Worm (Caenorhabditis elegans) whole organism, L1 larva: ENCODE results near the gene T03F7.6.
A peak's percentile ranks its signal among the peaks of the same experiment; 100 is the strongest.

ENCODE experiments used
- C16A3.4 ChIP-seq: fragments of 150-350 bp; optimal IDR thresholded peaks from 2 replicates; lab custom pipeline; 2014; ENCODE audit warnings: missing biosample characterization, missing genetic modification characterization
- F16B12.6 ChIP-seq: fragments of 150-350 bp; optimal IDR thresholded peaks from 2 replicates; lab custom pipeline; 2014; ENCODE audit warnings: missing biosample characterization, missing genetic modification characterization
- Y116A8C.19 ChIP-seq: sonication (generic microtip); optimal IDR thresholded peaks from 2 replicates; lab custom pipeline; 2016; ENCODE audit warnings: missing compliant biosample characterization, missing genetic modification characterization, borderline replicate concordance
- aly-2 ChIP-seq: fragments of 150-350 bp; optimal IDR thresholded peaks from 2 replicates; lab custom pipeline; 2014; ENCODE audit warnings: missing biosample characterization, missing genetic modification characterization
- ceh-63 ChIP-seq: fragments of 200-800 bp; sonication (Bioruptor generic); optimal IDR thresholded peaks from 2 replicates; lab custom pipeline; 2018; ENCODE audit warnings: mild to moderate bottlenecking, missing genetic modification characterization, missing compliant biosample characterization
- ces-1 ChIP-seq: fragments of 150-350 bp; optimal IDR thresholded peaks from 2 replicates; lab custom pipeline; 2014; ENCODE audit warnings: missing biosample characterization, missing genetic modification reagents, missing genetic modification characterization
- dpl-1 ChIP-seq, 3 experiments: fragments of 150-350 bp in 2 of 3; sonication (generic microtip) in 1 of 3; optimal IDR thresholded peaks; 2 replicates each; lab custom pipeline; 2014 to 2017; ENCODE audit warnings: missing biosample characterization in 3 of 3, missing genetic modification characterization in 3 of 3, missing genetic modification reagents in 3 of 3
- efl-3 ChIP-seq: fragments of 200-800 bp; sonication (Bioruptor generic); optimal IDR thresholded peaks from 2 replicates; lab custom pipeline; 2018; ENCODE audit warnings: mild to moderate bottlenecking, missing genetic modification characterization, missing compliant biosample characterization
- egl-13 ChIP-seq: sonication (generic microtip); optimal IDR thresholded peaks from 2 replicates; lab custom pipeline; 2016; ENCODE audit warnings: missing genotype, missing genetic modification reagents, missing genetic modification characterization, missing compliant biosample characterization
- elt-3 ChIP-seq, 6 experiments: fragments of 150-350 bp in 1 of 6; sonication (generic microtip); optimal IDR thresholded peaks; 2 replicates each; lab custom pipeline; 2017 to 2018; ENCODE audit warnings: missing biosample characterization in 6 of 6, missing genetic modification characterization in 6 of 6, inconsistent platforms in 1 of 6
- ets-5 ChIP-seq: fragments of 200-800 bp; sonication (Bioruptor generic); IDR thresholded peaks from 2 replicates; pipeline ENCODE4 v1.3.6; 2022; ENCODE audit warnings: missing genetic modification characterization, missing compliant biosample characterization
- fkh-10 ChIP-seq: sonication (generic microtip); optimal IDR thresholded peaks from 2 replicates; lab custom pipeline; 2017; ENCODE audit warnings: missing biosample characterization, missing genetic modification reagents, missing genetic modification characterization
- fkh-8 ChIP-seq: sonication (generic microtip); optimal IDR thresholded peaks from 2 replicates; lab custom pipeline; 2016; ENCODE audit warnings: mild to moderate bottlenecking, missing genetic modification characterization, missing compliant biosample characterization
- fos-1 ChIP-seq: fragments of 150-350 bp; optimal IDR thresholded peaks from 2 replicates; lab custom pipeline; 2014; ENCODE audit warnings: missing biosample characterization, missing genetic modification characterization
- grh-1 ChIP-seq: fragments of 200-800 bp; sonication (Bioruptor generic); IDR thresholded peaks from 2 replicates; pipeline ENCODE4 v1.3.6; 2022; ENCODE audit warnings: missing genetic modification reagents, missing genetic modification characterization, missing compliant biosample characterization
- isw-1 ChIP-seq: fragments of 200-800 bp; sonication (Bioruptor generic); IDR thresholded peaks from 2 replicates; pipeline ENCODE4 v1.3.6; 2022; ENCODE audit warnings: missing genetic modification characterization, missing compliant biosample characterization
- jun-1 ChIP-seq: fragments of 150-350 bp; optimal IDR thresholded peaks from 2 replicates; lab custom pipeline; 2014; ENCODE audit warnings: missing biosample characterization, missing genetic modification reagents, missing genetic modification characterization
- lin-14 ChIP-seq: fragments of 200-800 bp; sonication (Bioruptor generic); optimal IDR thresholded peaks from 2 replicates; lab custom pipeline; 2018; ENCODE audit warnings: mild to moderate bottlenecking, missing genetic modification characterization, moderate library complexity, missing compliant biosample characterization
- lir-3 ChIP-seq: sonication (generic microtip); optimal IDR thresholded peaks from 2 replicates; lab custom pipeline; 2016; ENCODE audit warnings: mild to moderate bottlenecking, missing genetic modification characterization, moderate library complexity, missing compliant biosample characterization; ENCODE audit not compliant: poor library complexity
- lsy-2 ChIP-seq, 2 experiments: fragments of 150-350 bp; optimal IDR thresholded peaks; 2 replicates each; lab custom pipeline; 2014; ENCODE audit warnings: missing biosample characterization in 2 of 2, missing genetic modification characterization in 2 of 2
- mab-9 ChIP-seq: fragments of 200-800 bp; sonication (Bioruptor generic); IDR thresholded peaks from 2 replicates; pipeline ENCODE4 v1.3.6; 2022; ENCODE audit warnings: missing genetic modification reagents, missing genetic modification characterization, missing compliant biosample characterization
- mdl-1 ChIP-seq, 2 experiments: fragments of 150-350 bp; optimal IDR thresholded peaks; 2 replicates each; lab custom pipeline; 2014 to 2017; ENCODE audit warnings: missing biosample characterization in 2 of 2, missing genetic modification characterization in 2 of 2, inconsistent platforms in 1 of 2
- mef-2 ChIP-seq: fragments of 150-350 bp; optimal IDR thresholded peaks from 2 replicates; lab custom pipeline; 2014; ENCODE audit warnings: missing biosample characterization, missing genetic modification characterization
- mep-1 ChIP-seq: fragments of 150-350 bp; optimal IDR thresholded peaks from 2 replicates; lab custom pipeline; 2014; ENCODE audit warnings: missing biosample characterization, missing genetic modification characterization
- nhr-11 ChIP-seq: fragments of 150-350 bp; optimal IDR thresholded peaks from 2 replicates; lab custom pipeline; 2014; ENCODE audit warnings: missing biosample characterization, missing genetic modification characterization
- nhr-12 ChIP-seq: sonication (generic microtip); optimal IDR thresholded peaks from 2 replicates; lab custom pipeline; 2017; ENCODE audit warnings: missing biosample characterization, missing genetic modification characterization
- nhr-47 ChIP-seq: sonication (generic microtip); optimal IDR thresholded peaks from 2 replicates; lab custom pipeline; 2016; ENCODE audit warnings: mild to moderate bottlenecking, missing genetic modification characterization, moderate library complexity, missing compliant biosample characterization
- nhr-84 ChIP-seq: sonication (generic microtip); optimal IDR thresholded peaks from 2 replicates; lab custom pipeline; 2017; ENCODE audit warnings: missing biosample characterization, missing genetic modification characterization
- nhr-85 ChIP-seq: sonication (generic microtip); peaks from one replicate; lab custom pipeline; 2016; ENCODE audit warnings: missing genetic modification characterization, inconsistent platforms, missing compliant biosample characterization
- nhr-90 ChIP-seq: sonication (generic microtip); optimal IDR thresholded peaks from 2 replicates; lab custom pipeline; 2016; ENCODE audit warnings: mild to moderate bottlenecking, missing genetic modification characterization, missing compliant biosample characterization; ENCODE audit not compliant: poor library complexity
- pax-3 ChIP-seq: fragments of 200-800 bp; sonication (Bioruptor generic); optimal IDR thresholded peaks from 2 replicates; lab custom pipeline; 2018; ENCODE audit warnings: mild to moderate bottlenecking, missing genetic modification characterization, moderate library complexity, missing compliant biosample characterization
- pqm-1 ChIP-seq: sonication (generic microtip); optimal IDR thresholded peaks from 3 replicates; lab custom pipeline; 2017; ENCODE audit warnings: missing biosample characterization, missing genetic modification characterization
- rnt-1 ChIP-seq: sonication (generic microtip); optimal IDR thresholded peaks from 2 replicates; lab custom pipeline; 2016; ENCODE audit warnings: mild to moderate bottlenecking, missing genetic modification characterization, moderate library complexity, missing compliant biosample characterization
- skn-1 ChIP-seq: fragments of 150-350 bp; optimal IDR thresholded peaks from 2 replicates; lab custom pipeline; 2014; ENCODE audit warnings: missing biosample characterization, missing genetic modification characterization
- snpc-4 ChIP-seq: fragments of 150-350 bp; optimal IDR thresholded peaks from 2 replicates; lab custom pipeline; 2014; ENCODE audit warnings: missing biosample characterization, missing genetic modification characterization
- sptf-1 ChIP-seq: fragments of 150-350 bp; optimal IDR thresholded peaks from 2 replicates; lab custom pipeline; 2014; ENCODE audit warnings: missing biosample characterization, missing genetic modification characterization
- sup-37 ChIP-seq: fragments of 200-800 bp; sonication (Bioruptor generic); optimal IDR thresholded peaks from 2 replicates; lab custom pipeline; 2018; ENCODE audit warnings: mild to moderate bottlenecking, missing genetic modification characterization, missing compliant biosample characterization
- swsn-7 ChIP-seq: sonication (generic microtip); optimal IDR thresholded peaks from 2 replicates; lab custom pipeline; 2016; ENCODE audit warnings: missing genetic modification characterization, missing compliant biosample characterization
- tlp-1 ChIP-seq: fragments of 150-350 bp; optimal IDR thresholded peaks from 2 replicates; lab custom pipeline; 2014; ENCODE audit warnings: missing biosample characterization, missing genetic modification characterization
- unc-130 ChIP-seq: fragments of 150-350 bp; optimal IDR thresholded peaks from 2 replicates; lab custom pipeline; 2017; ENCODE audit warnings: missing biosample characterization, missing genetic modification characterization, inconsistent platforms
- unc-86 ChIP-seq: sonication (generic microtip); optimal IDR thresholded peaks from 2 replicates; lab custom pipeline; 2016; ENCODE audit warnings: missing genetic modification characterization, missing compliant biosample characterization
- vab-15 ChIP-seq: sonication (generic microtip); optimal IDR thresholded peaks from 2 replicates; lab custom pipeline; 2017; ENCODE audit warnings: missing genotype, mild to moderate bottlenecking, missing genetic modification characterization, missing compliant biosample characterization
- zip-4 ChIP-seq: fragments of 200-800 bp; sonication (Bioruptor generic); optimal IDR thresholded peaks from 2 replicates; lab custom pipeline; 2018; ENCODE audit warnings: mild to moderate bottlenecking, missing genetic modification characterization, moderate library complexity, missing compliant biosample characterization
- ztf-11 ChIP-seq, 2 experiments: sonication (generic microtip); optimal IDR thresholded peaks; 2 replicates each; lab custom pipeline; 2016 to 2017; ENCODE audit warnings: missing genetic modification characterization in 2 of 2, missing biosample characterization in 1 of 2, missing compliant biosample characterization in 1 of 2
- ztf-4 ChIP-seq: fragments of 150-350 bp; optimal IDR thresholded peaks from 2 replicates; lab custom pipeline; 2014; ENCODE audit warnings: missing biosample characterization, missing genetic modification characterization

The T03F7.6 gene

DNA sequence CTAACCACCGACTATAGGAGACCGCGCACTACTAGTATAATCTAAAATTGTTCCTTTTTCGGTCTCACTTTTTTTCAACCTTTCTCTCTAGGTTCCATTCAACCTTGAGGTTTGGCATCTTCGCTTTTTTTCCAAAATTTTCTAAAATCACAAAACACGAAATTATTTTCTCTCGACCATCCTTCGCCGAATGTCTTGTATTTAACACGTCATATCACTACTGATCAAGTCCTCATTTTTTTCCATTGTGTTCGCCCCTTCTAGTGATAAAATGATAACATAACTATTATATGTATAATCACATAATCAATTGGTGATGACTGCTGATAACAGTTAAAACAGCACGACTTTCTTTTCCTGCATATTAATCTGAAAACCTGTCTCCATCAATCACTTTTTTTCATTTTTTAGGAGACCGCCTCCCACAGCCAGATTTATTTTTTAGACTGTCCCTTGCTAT lies 16.6 kb downstream of the T03F7.6 start, which contains the start of gene T03F7.7 (continued):
- TF ChIP-seq zip-4 (GFP tag; lab: Kevin White, UChicago) (no peak), tlp-1 (tag; lab: Kevin White, UChicago) (no peak), ets-5 (GFP tag; lab: Robert Waterston, UW) (no peak), unc-86 (no peak), lsy-2 (tag; optimal IDR thresholded peaks at IDR 0.05; lab: Kevin White, UChicago) (no peak), unc-130 (tag; lab: Kevin White, UChicago) (no peak), F16B12.6 (tag; lab: Kevin White, UChicago) (no peak), isw-1 (GFP tag; lab: Robert Waterston, UW) (no peak), nhr-85 (tag; lab: Kevin White, UChicago) (peak; percentile 71), mef-2 (no peak), Y116A8C.19 (no peak)

DNA sequence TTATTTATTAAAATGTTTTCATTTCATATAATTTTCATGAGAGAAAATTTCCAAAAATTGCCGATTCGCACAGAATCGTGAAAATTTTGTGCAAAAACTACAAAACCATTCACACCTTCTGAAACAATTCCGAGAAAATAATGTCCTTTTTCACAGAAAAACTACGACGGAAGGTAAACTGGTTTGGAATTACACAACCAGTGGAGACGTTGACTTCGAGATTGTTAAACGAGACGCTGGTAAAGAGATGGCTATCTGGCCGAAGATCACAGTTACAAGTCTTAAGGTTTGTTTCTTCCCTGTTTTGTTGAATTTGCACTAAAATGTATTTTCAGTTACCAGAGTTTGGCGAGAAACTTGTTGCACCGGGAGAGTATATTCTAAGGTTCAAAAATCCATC lies 18.4 kb downstream of the T03F7.6 start:
- peak; percentile 16 for TF ChIP-seq lin-14 (GFP tag; lab: Kevin White, UChicago)
- peak; percentile 19 for TF ChIP-seq nhr-85 (tag; lab: Kevin White, UChicago)
- no peak for TF ChIP-seq dpl-1 (GFP tag; optimal IDR thresholded peaks at IDR 0.05; lab: Kevin White, UChicago)
- TF ChIP-seq grh-1, result peak; percentile 53; the same call in 1 of the 2 replicates

DNA sequence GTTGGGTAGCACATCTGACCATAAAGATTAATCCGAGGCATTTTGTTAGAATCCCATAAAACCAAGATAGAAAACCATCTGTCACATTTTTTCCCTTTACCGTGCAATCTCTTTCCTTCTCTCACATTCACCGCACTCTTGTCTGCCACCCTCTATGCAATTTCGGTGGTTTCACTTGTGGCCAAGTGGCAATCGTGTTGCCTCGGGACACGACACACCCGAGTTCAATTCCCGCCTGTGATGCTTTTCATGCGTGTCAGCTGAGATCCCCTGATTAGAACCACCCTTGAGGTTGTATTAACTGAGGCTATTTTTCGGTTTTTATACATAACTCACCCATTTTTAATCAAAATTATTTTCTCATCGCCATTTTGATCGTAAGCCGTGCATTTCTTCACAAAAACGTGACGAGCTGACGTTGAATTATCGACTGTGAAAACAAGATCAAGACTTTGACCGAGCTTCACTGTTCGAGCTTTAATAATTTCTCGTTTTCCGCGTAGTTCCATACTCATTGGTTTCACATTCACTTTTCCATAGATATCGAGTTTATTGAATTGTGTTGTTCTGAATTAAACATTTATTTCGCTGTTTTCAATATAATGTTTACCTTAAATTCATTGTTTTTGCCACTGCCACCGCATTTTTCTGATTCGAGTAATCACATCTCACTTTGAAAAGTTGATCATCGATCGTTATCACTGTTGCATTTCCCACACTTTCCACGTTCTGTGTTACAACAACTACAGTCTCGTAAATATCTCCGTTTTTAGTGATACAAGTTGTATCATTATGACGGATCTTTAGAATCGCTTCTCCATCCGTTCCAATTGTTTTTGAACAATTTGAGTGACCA lies 19.8 kb downstream of the T03F7.6 start:
- TF ChIP-seq unc-86 (peak; percentile 31), nhr-11 (tag; lab: Kevin White, UChicago) (no peak), fos-1 (tag; lab: Kevin White, UChicago) (peak; percentile 60), efl-3 (peak; percentile 64), nhr-47 (tag; lab: Kevin White, UChicago) (peak; percentile 75), mab-9 (no peak), sptf-1 (tag; lab: Kevin White, UChicago) (no peak), ets-5 (GFP tag; lab: Robert Waterston, UW) (no peak), fkh-8 (tag; lab: Kevin White, UChicago) (no peak), Y116A8C.19 (no peak), pqm-1 (tag; lab: Kevin White, UChicago) (no peak), lir-3 (tag; lab: Kevin White, UChicago) (peak; percentile 48), nhr-90 (tag; lab: Kevin White, UChicago) (peak; percentile 84), elt-3 (tag; optimal IDR thresholded peaks at IDR 0.05; lab: Kevin White, UChicago) (peak in 2 of 6 experiments; percentile 77 to 82), lin-14 (GFP tag; lab: Kevin White, UChicago) (peak; percentile 68), dpl-1 (GFP tag; optimal IDR thresholded peaks at IDR 0.05; lab: Kevin White, UChicago) (peak; percentile 16 to 52 (median 33)), unc-130 (tag; lab: Kevin White, UChicago) (peak; percentile 56), rnt-1 (tag; lab: Kevin White, UChicago) (peak; percentile 82), C16A3.4 (tag; lab: Kevin White, UChicago) (peak; percentile 81), fkh-10 (peak; percentile 7), sup-37 (peak; percentile 52), pax-3 (tag; lab: Kevin White, UChicago) (peak; percentile 35), mdl-1 (tag; optimal IDR thresholded peaks at IDR 0.05; lab: Kevin White, UChicago) (peak in 1 of 2 experiments; percentile 85), ces-1 (GFP tag; lab: Kevin White, UChicago) (no peak), snpc-4 (tag; lab: Kevin White, UChicago) (peak; percentile 70), vab-15 (tag; lab: Kevin White, UChicago) (peak; percentile 70), grh-1 (peak; percentile 65), nhr-12 (tag; lab: Kevin White, UChicago) (no peak), aly-2 (tag; lab: Kevin White, UChicago) (peak; percentile 25), ztf-4 (peak; percentile 8), swsn-7 (peak; percentile 69), skn-1 (tag; lab: Kevin White, UChicago) (peak; percentile 66), nhr-84 (tag; lab: Kevin White, UChicago) (no peak), ztf-11 (tag; optimal IDR thresholded peaks at IDR 0.05; lab: Kevin White, UChicago) (peak in 1 of 2 experiments; percentile 80), mep-1 (tag; lab: Kevin White, UChicago) (peak; percentile 82), ceh-63 (GFP tag; lab: Kevin White, UChicago) (no peak), jun-1 (peak; percentile 82), egl-13 (tag; lab: Kevin White, UChicago) (peak; percentile 9)
